Fruit fly (Drosophila melanogaster) whole organism, wandering third instar larva: Measurements from ENCODE around the gene CG32813.

ENCODE experiments used
- Abd-B ChIP-seq: fragments of >200 bp; optimal IDR thresholded peaks from 2 replicates; lab custom pipeline; 2017; ENCODE audit warnings: missing biosample characterization, missing genetic modification characterization
- CG32264 ChIP-seq: fragments of 200-800 bp; sonication (Bioruptor generic); optimal IDR thresholded peaks from 2 replicates; lab custom pipeline; 2016; ENCODE audit warnings: missing biosample characterization, missing genetic modification characterization
- CG9705 ChIP-seq: fragments of 200-800 bp; sonication (Bioruptor generic); optimal IDR thresholded peaks from 2 replicates; lab custom pipeline; 2018; ENCODE audit warnings: missing biosample characterization, mild to moderate bottlenecking, missing genetic modification characterization
- CrebA ChIP-seq: fragments of 200-800 bp; sonication (Bioruptor generic); optimal IDR thresholded peaks from 2 replicates; lab custom pipeline; 2016; ENCODE audit warnings: missing biosample characterization, mild to moderate bottlenecking, missing genetic modification characterization, borderline replicate concordance
- Dfd ChIP-seq: fragments of >200 bp; optimal IDR thresholded peaks from 2 replicates; lab custom pipeline; 2017; ENCODE audit warnings: missing biosample characterization, missing genetic modification characterization
- Dif ChIP-seq: fragments of 200-275, 200-300 bp; sonication (Bioruptor generic); optimal IDR thresholded peaks from 2 replicates; lab custom pipeline; 2018; ENCODE audit warnings: missing biosample characterization, missing genetic modification characterization; ENCODE audit not compliant: partially characterized antibody
- GATAd ChIP-seq: sonication (Bioruptor generic); optimal IDR thresholded peaks from 2 replicates; lab custom pipeline; 2016; ENCODE audit warnings: missing biosample characterization, missing genetic modification characterization
- Hnf4 ChIP-seq: fragments of 200-800 bp; sonication (Bioruptor generic); optimal IDR thresholded peaks from 2 replicates; lab custom pipeline; 2016; ENCODE audit warnings: missing biosample characterization, mild to moderate bottlenecking, missing genetic modification characterization
- Hr78 ChIP-seq: fragments of >200 bp; optimal IDR thresholded peaks from 2 replicates; lab custom pipeline; 2017; ENCODE audit warnings: missing biosample characterization, missing genetic modification characterization
- Hr83 ChIP-seq: fragments of 200-300 bp; sonication (Bioruptor generic); optimal IDR thresholded peaks from 2 replicates; lab custom pipeline; 2016; ENCODE audit warnings: missing biosample characterization, mild to moderate bottlenecking, missing genetic modification characterization, moderate library complexity; ENCODE audit not compliant: poor library complexity, severe bottlenecking
- Jra ChIP-seq: sonication (Bioruptor generic); optimal IDR thresholded peaks from 2 replicates; lab custom pipeline; 2016; ENCODE audit warnings: missing biosample characterization, missing genetic modification characterization
- Mio ChIP-seq: sonication (Bioruptor generic); optimal IDR thresholded peaks from 2 replicates; lab custom pipeline; 2016; ENCODE audit warnings: missing biosample characterization, missing genetic modification characterization
- Myc ChIP-seq: fragments of >200 bp; optimal IDR thresholded peaks from 2 replicates; lab custom pipeline; 2017
- N ChIP-seq: fragments of >200 bp; optimal IDR thresholded peaks from 2 replicates; lab custom pipeline; 2018; ENCODE audit warnings: missing biosample characterization, missing external identifiers, missing genetic modification characterization
- Rel ChIP-seq, 2 experiments: fragments of 200-800 bp; sonication (Bioruptor generic) in 1 of 2; optimal IDR thresholded peaks; 2 replicates in 1 of 2; 3 replicates in 1 of 2; lab custom pipeline; 2016 to 2019; ENCODE audit warnings: mild to moderate bottlenecking in 2 of 2, missing biosample characterization in 2 of 2, missing genetic modification characterization in 2 of 2, moderate library complexity in 1 of 2
- Sp1 ChIP-seq: fragments of 200-800 bp; sonication (Bioruptor generic); optimal IDR thresholded peaks from 3 replicates; lab custom pipeline; 2019; ENCODE audit warnings: missing biosample characterization, mild to moderate bottlenecking, missing genetic modification characterization, moderate library complexity
- Vsx2 ChIP-seq: fragments of 200-300, 225-300 bp; sonication (Bioruptor generic); optimal IDR thresholded peaks from 2 replicates; lab custom pipeline; 2018; ENCODE audit warnings: missing biosample characterization, missing genetic modification characterization; ENCODE audit not compliant: partially characterized antibody
- br ChIP-seq: fragments of 200-800 bp; sonication (Bioruptor generic); optimal IDR thresholded peaks from 2 replicates; lab custom pipeline; 2016; ENCODE audit warnings: missing biosample characterization, missing genetic modification characterization
- brk ChIP-seq: fragments of 200-800 bp; sonication (Bioruptor generic); optimal IDR thresholded peaks from 2 replicates; lab custom pipeline; 2016; ENCODE audit warnings: missing biosample characterization, mild to moderate bottlenecking, missing genetic modification characterization
- dl ChIP-seq, 2 experiments: fragments of 175-275, 200-275 bp in 1 of 2; fragments of 200-275 bp in 1 of 2; sonication (Bioruptor generic); optimal IDR thresholded peaks; lab custom pipeline; 2018; ENCODE audit warnings: mild to moderate bottlenecking in 2 of 2, missing biosample characterization in 2 of 2, missing genetic modification characterization in 2 of 2, moderate library complexity in 2 of 2; ENCODE audit not compliant: partially characterized antibody in 2 of 2, insufficient read depth in 1 of 2
- dmrt93B ChIP-seq: fragments of 200-800 bp; sonication (Bioruptor generic); optimal IDR thresholded peaks from 2 replicates; lab custom pipeline; 2018; ENCODE audit warnings: missing biosample characterization, mild to moderate bottlenecking, missing genetic modification characterization
- ey ChIP-seq: fragments of 200-800 bp; sonication (Bioruptor generic); optimal IDR thresholded peaks from 2 replicates; lab custom pipeline; 2016; ENCODE audit warnings: missing biosample characterization, missing genetic modification characterization
- foxo ChIP-seq, 2 experiments: fragments of 200-800 bp; sonication (Bioruptor generic); optimal IDR thresholded peaks; 2 replicates in 1 of 2; 3 replicates in 1 of 2; lab custom pipeline; 2016 to 2017; ENCODE audit warnings: missing biosample characterization in 2 of 2, missing genetic modification characterization in 2 of 2
- fru ChIP-seq: fragments of 200-800 bp; sonication (Bioruptor generic); optimal IDR thresholded peaks from 3 replicates; lab custom pipeline; 2016; ENCODE audit warnings: missing biosample characterization, mild to moderate bottlenecking, missing genetic modification characterization
- h ChIP-seq: fragments of 200-800 bp; sonication (Bioruptor generic); optimal IDR thresholded peaks from 3 replicates; lab custom pipeline; 2016; ENCODE audit warnings: missing biosample characterization, mild to moderate bottlenecking, missing genetic modification characterization
- jim ChIP-seq: fragments of 175-275, 200-325 bp; sonication (Bioruptor generic); optimal IDR thresholded peaks from 2 replicates; lab custom pipeline; 2016; ENCODE audit warnings: missing biosample characterization, mild to moderate bottlenecking, missing genetic modification characterization
- lola ChIP-seq: fragments of >200 bp; optimal IDR thresholded peaks from 2 replicates; lab custom pipeline; 2017; ENCODE audit warnings: missing biosample characterization, missing genetic modification characterization
- psq ChIP-seq: fragments of 200-800 bp; sonication (Bioruptor generic); optimal IDR thresholded peaks from 3 replicates; lab custom pipeline; 2017; ENCODE audit warnings: missing biosample characterization, mild to moderate bottlenecking, missing genetic modification characterization, moderate library complexity
- rgr ChIP-seq: fragments of 200-800 bp; sonication (Bioruptor generic); optimal IDR thresholded peaks from 3 replicates; lab custom pipeline; 2016; ENCODE audit warnings: missing biosample characterization, mild to moderate bottlenecking, missing genetic modification characterization
- sv ChIP-seq: fragments of 200-800 bp; sonication (Bioruptor generic); optimal IDR thresholded peaks from 3 replicates; lab custom pipeline; 2016; ENCODE audit warnings: missing biosample characterization, missing genetic modification characterization
- tai ChIP-seq: sonication (Bioruptor generic); optimal IDR thresholded peaks from 2 replicates; lab custom pipeline; 2016; ENCODE audit warnings: missing biosample characterization, missing genetic modification characterization
- usp ChIP-seq: fragments of >200 bp; optimal IDR thresholded peaks from 2 replicates; lab custom pipeline; 2017; ENCODE audit warnings: missing biosample characterization, missing genetic modification characterization
- woc ChIP-seq: sonication (Bioruptor generic); optimal IDR thresholded peaks from 2 replicates; lab custom pipeline; 2016; ENCODE audit warnings: missing biosample characterization, mild to moderate bottlenecking, missing genetic modification characterization

The CG32813 gene

DNA sequence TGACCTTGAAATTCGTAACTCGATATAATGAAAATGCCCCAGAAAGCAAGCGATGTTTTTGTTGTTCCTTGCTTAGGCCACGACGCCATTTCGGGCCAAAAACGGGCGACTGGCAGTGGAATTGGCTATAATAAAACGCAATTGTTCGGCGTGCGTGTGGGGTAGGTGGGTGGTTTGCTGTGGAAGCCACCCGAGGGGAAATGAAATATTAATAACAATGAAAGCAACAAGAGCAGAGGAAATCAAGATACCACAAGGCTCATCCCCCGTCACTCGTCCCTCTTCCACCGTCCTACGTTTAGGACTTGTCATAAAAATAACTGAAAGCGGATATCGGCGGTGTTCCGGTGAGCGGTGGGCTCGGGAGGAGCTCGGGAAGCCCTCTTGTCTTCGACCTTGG is 25.1 kb downstream of the CG32813 start:
- TF ChIP-seq Vsx2 (GFP tag; lab: Kevin White, UChicago) (no peak), Abd-B (GFP tag; lab: Kevin White, UChicago) (no peak), Hr83 (GFP tag; lab: Kevin White, UChicago) (no peak), usp (GFP tag; lab: Kevin White, UChicago) (no peak), lola (no peak), Hr78 (GFP tag; lab: Kevin White, UChicago) (no peak), CG32264 (GFP tag; lab: Kevin White, UChicago) (no peak), dmrt93B (GFP tag; lab: Kevin White, UChicago) (no peak), jim (GFP tag; lab: Kevin White, UChicago) (no peak), CG9705 (no peak), Sp1 (GFP tag; lab: Kevin White, UChicago) (no peak), woc (GFP tag; lab: Kevin White, UChicago) (no peak), fru (GFP tag; lab: Kevin White, UChicago) (no peak), GATAd (no peak), Jra (GFP tag; lab: Kevin White, UChicago) (no peak), rgr (no peak), Dif (GFP tag; lab: Kevin White, UChicago) (no peak), brk (GFP tag; lab: Kevin White, UChicago) (no peak)

DNA sequence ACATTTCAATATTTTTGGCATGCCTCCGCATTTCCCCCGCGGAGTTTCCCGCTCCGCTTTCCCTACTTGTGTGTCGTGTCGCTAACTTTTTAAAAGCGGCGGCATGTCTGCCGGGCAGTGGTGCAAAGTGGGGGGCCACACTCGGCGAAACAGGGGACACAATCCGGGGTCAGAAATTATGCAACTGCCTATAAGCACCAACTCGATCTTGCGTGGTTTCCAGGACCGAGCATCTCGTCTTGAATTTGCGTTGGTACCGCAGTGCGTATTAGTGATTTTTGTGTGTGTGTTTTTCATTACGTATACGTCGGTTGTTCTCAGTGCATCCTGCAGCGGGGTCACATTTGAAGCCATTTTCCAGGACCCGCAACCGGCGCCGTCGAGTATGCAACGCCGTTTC is 27.0 kb downstream of the CG32813 start:
- TF ChIP-seq Jra (GFP tag; lab: Kevin White, UChicago), result no peak
- peak in 1 of 2 experiments; percentile 14 for TF ChIP-seq foxo (GFP tag; optimal IDR thresholded peaks at IDR 0.05; lab: Kevin White, UChicago)

DNA sequence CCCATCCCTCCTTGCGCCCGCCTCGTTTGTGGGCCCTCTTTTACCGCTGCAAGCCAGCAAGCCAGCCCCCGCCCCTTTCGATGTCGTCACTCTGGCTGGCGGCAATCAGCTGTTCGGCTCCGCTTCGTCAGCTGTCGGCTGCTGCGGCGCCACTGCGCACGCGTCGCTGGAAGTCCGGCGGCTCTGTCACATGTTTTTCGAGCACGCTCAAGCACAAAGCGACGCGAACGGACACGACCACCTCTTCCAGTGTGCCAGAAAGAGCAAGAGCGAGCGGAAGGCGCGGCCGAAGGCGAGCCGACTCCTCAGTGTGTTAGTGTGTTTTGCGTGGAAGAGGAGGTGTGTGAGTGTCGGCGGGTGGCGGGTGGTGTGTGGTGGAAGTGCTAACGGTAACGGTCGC is 28.2 kb downstream of the CG32813 start, which contains the start of gene futsch:
Gene futsch (plus strand): TSS at position 106 of the 400 bp plus-strand sequence.
- no peak for TF ChIP-seq Myc (lab: Kevin White, UChicago)
- no peak for TF ChIP-seq rgr
- no peak for TF ChIP-seq lola
- TF ChIP-seq h (GFP tag; lab: Kevin White, UChicago), result no peak
- TF ChIP-seq fru (GFP tag; lab: Kevin White, UChicago), result no peak
- TF ChIP-seq sv (GFP tag; lab: Kevin White, UChicago), result no peak
- TF ChIP-seq Dfd (GFP tag; lab: Kevin White, UChicago), result no peak
- TF ChIP-seq foxo (GFP tag; optimal IDR thresholded peaks at IDR 0.05; lab: Kevin White, UChicago), result no peak
- TF ChIP-seq CG9705, result no peak
- no peak for TF ChIP-seq br
- no peak for TF ChIP-seq Rel (GFP tag; optimal IDR thresholded peaks at IDR 0.05; lab: Kevin White, UChicago)
- no peak for TF ChIP-seq Rel (tag; optimal IDR thresholded peaks at IDR 0.05; lab: Kevin White, UChicago)

DNA sequence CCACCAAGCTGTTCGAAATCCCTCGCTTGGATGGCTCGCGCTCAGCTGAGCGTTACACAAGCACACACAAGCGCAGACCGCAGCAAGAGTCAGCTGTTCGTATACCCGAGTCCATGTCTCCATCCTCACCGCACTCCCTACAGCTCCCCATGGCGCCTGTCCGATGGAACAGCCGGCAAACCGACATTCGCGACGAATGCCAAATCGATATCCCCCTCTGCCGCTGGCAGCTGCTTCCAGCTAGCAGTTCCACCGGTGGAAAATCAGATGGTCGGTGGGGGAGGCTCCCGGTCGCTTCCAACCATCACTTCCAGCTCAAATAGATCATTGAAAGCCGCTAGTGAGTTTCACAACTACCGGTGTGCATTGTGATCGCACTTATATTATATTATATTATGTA is 29.6 kb downstream of the CG32813 start:
- TF ChIP-seq dmrt93B (GFP tag; lab: Kevin White, UChicago), result no peak
- no peak for TF ChIP-seq dl (GFP tag; optimal IDR thresholded peaks at IDR 0.05; lab: Kevin White, UChicago; ENCODE audit: insufficient read depth in 1 of 2, partially characterized antibody in 2 of 2)
- no peak for TF ChIP-seq psq
- TF ChIP-seq ey (GFP tag; lab: Kevin White, UChicago), result no peak
- TF ChIP-seq CG9705, result no peak
- no peak for TF ChIP-seq CrebA (GFP tag; lab: Kevin White, UChicago)
- no peak for TF ChIP-seq usp (GFP tag; lab: Kevin White, UChicago)
- TF ChIP-seq woc (GFP tag; lab: Kevin White, UChicago), result no peak
- no peak for TF ChIP-seq rgr
- no peak for TF ChIP-seq CG32264 (GFP tag; lab: Kevin White, UChicago)
- TF ChIP-seq Hnf4 (GFP tag; lab: Kevin White, UChicago), result no peak
- no peak for TF ChIP-seq lola
- no peak for TF ChIP-seq Mio (GFP tag; lab: Kevin White, UChicago)
- no peak for TF ChIP-seq br
- no peak for TF ChIP-seq jim (GFP tag; lab: Kevin White, UChicago)
- no peak for TF ChIP-seq tai (GFP tag; lab: Kevin White, UChicago)
- TF ChIP-seq Dfd (GFP tag; lab: Kevin White, UChicago), result no peak
- no peak for TF ChIP-seq N (GFP tag; lab: Kevin White, UChicago)
- TF ChIP-seq sv (GFP tag; lab: Kevin White, UChicago), result no peak
